Worm (Caenorhabditis elegans): ENCODE data around the gene R02D5.24.

- no peak for TF ChIP-seq pha-4 (tag; optimal IDR thresholded peaks at IDR 0.05)
- TF ChIP-seq zag-1 (tag; optimal IDR thresholded peaks at IDR 0.05): no peak
- TF ChIP-seq nhr-237 (tag; optimal IDR thresholded peaks at IDR 0.05): no peak
- no peak for TF ChIP-seq nfya-1 (tag; optimal IDR thresholded peaks at IDR 0.05; ENCODE audit: insufficient read depth)
Measured at ce11 chrV:14536274-14536673, 35.1 kb downstream of the R02D5.24 start, which contains the start of gene tag-191.
